Worm (Caenorhabditis elegans) whole organism, L2 larva: ENCODE measurements around the gene rpl-6.

ENCODE experiments used
- R02D3.7 ChIP-seq: fragments of 150-350 bp; optimal IDR thresholded peaks from 2 replicates; lab custom pipeline; 2014; ENCODE audit warnings: missing biosample characterization, missing genetic modification characterization
- egl-27 ChIP-seq: sonication (generic microtip); optimal IDR thresholded peaks from 3 replicates; lab custom pipeline; 2017; ENCODE audit warnings: missing biosample characterization, missing genetic modification reagents, missing genetic modification characterization
- elt-3 ChIP-seq: sonication (generic microtip); optimal IDR thresholded peaks from 2 replicates; lab custom pipeline; 2017; ENCODE audit warnings: missing biosample characterization, missing genetic modification characterization
- lin-11 ChIP-seq: fragments of 150-350 bp; sonication (generic microtip); optimal IDR thresholded peaks from 2 replicates; lab custom pipeline; 2014; ENCODE audit warnings: missing biosample characterization, missing genetic modification characterization, inconsistent platforms, mixed read lengths
- mab-5 ChIP-seq: fragments of 150-350 bp; optimal IDR thresholded peaks from 2 replicates; lab custom pipeline; 2014; ENCODE audit warnings: missing biosample characterization, missing genetic modification characterization
- nhr-10 ChIP-seq: sonication (generic microtip); optimal IDR thresholded peaks from 2 replicates; lab custom pipeline; 2017; ENCODE audit warnings: missing biosample characterization, missing genetic modification characterization
- nhr-12 ChIP-seq: fragments of 150-350 bp; optimal IDR thresholded peaks from 2 replicates; lab custom pipeline; 2014; ENCODE audit warnings: missing biosample characterization, missing genetic modification characterization
- nhr-23 ChIP-seq: fragments of 150-350 bp; optimal IDR thresholded peaks from 2 replicates; lab custom pipeline; 2014; ENCODE audit warnings: missing biosample characterization, missing genetic modification reagents, missing genetic modification characterization
- nhr-237 ChIP-seq: fragments of 150-350 bp; optimal IDR thresholded peaks from 2 replicates; lab custom pipeline; 2014; ENCODE audit warnings: missing biosample characterization, missing genetic modification characterization
- unc-62 ChIP-seq: fragments of 150-350 bp; optimal IDR thresholded peaks from 2 replicates; lab custom pipeline; 2014; ENCODE audit warnings: missing biosample characterization, missing genetic modification reagents, missing genetic modification characterization
- ztf-1 ChIP-seq: fragments of 200-800 bp; sonication (Bioruptor generic); conservative IDR thresholded peaks from 2 replicates; pipeline ENCODE4 v1.3.6; 2022; ENCODE audit warnings: missing genetic modification characterization, missing compliant biosample characterization

DNA sequence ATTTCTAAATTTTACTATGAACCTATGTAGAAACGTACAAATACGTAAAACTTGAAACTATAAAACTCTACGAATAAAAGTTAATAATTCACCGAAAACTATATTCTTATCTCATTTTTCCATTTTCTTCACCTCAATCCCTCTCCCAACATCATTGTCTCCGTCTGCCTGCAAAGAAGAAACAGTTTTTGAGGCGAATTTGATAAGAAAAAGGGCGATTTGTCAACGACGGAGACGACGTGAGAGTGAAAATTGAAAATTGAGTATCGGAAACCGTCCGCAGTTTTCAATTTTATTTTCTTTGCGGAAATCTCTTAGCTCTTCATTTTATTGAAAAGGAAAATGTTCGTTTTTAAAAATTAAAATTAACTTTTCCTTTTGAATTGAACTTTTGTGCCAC, 3.8 kb downstream of the rpl-6 start:
- TF ChIP-seq R02D3.7 (tag; lab: Kevin White, UChicago) (no peak), unc-62 (no peak), elt-3 (tag; lab: Kevin White, UChicago) (no peak), nhr-23 (no peak), nhr-12 (tag; lab: Kevin White, UChicago) (no peak), egl-27 (tag; lab: Kevin White, UChicago) (no peak), nhr-10 (tag; lab: Kevin White, UChicago) (no peak), lin-11 (tag; lab: Kevin White, UChicago) (no peak), ztf-1 (GFP tag; lab: Robert Waterston, UW) (no peak), nhr-237 (tag; lab: Kevin White, UChicago) (no peak), mab-5 (tag; lab: Kevin White, UChicago) (no peak)
